Fruit fly (Drosophila melanogaster) whole organism, adult: ENCODE data around the gene Dbp73D.

Experiments
- CG11617 ChIP-seq: fragments of 200-800 bp; sonication (Bioruptor generic); optimal IDR thresholded peaks from 2 replicates; lab custom pipeline; 2017; ENCODE audit warnings: mild to moderate bottlenecking, missing biosample characterization, missing genetic modification reagents, missing genetic modification characterization
- CG12768 ChIP-seq: fragments of 200-800 bp; sonication (Bioruptor generic); optimal IDR thresholded peaks from 2 replicates; lab custom pipeline; 2017; ENCODE audit warnings: missing biosample characterization, missing genetic modification characterization, mild to moderate bottlenecking, moderate library complexity, missing genetic modification reagents
- CG7101 ChIP-seq: fragments of 200-800 bp; sonication (Bioruptor generic); optimal IDR thresholded peaks from 2 replicates; lab custom pipeline; 2018; ENCODE audit warnings: missing biosample characterization, mild to moderate bottlenecking, missing genetic modification characterization, moderate library complexity
- Crg-1 ChIP-seq: fragments of 200-800 bp; sonication (Bioruptor generic); optimal IDR thresholded peaks from 2 replicates; lab custom pipeline; 2016; ENCODE audit warnings: missing biosample characterization, missing genetic modification characterization
- bab1 ChIP-seq: fragments of 200-800 bp; sonication (Bioruptor generic); optimal IDR thresholded peaks from 3 replicates; lab custom pipeline; 2019; ENCODE audit warnings: missing biosample characterization, mild to moderate bottlenecking, missing genetic modification characterization, moderate library complexity
- cic ChIP-seq: fragments of 200-800 bp; sonication (Bioruptor generic); optimal IDR thresholded peaks from 2 replicates; lab custom pipeline; 2017; ENCODE audit warnings: missing biosample characterization, mild to moderate bottlenecking, missing genetic modification characterization, moderate library complexity
- cnc ChIP-seq, 2 experiments: fragments of >200 bp; optimal IDR thresholded peaks; 2 replicates each; lab custom pipeline; 2017
- kay ChIP-seq: fragments of 200-800 bp; sonication (Bioruptor generic); peaks from one replicate; lab custom pipeline; 2016; ENCODE audit warnings: missing biosample characterization, missing genetic modification characterization, borderline replicate concordance
- tj ChIP-seq: fragments of 200-800 bp; sonication (Bioruptor generic); optimal IDR thresholded peaks from 3 replicates; lab custom pipeline; 2017; ENCODE audit warnings: missing biosample characterization, mild to moderate bottlenecking, missing genetic modification characterization, moderate library complexity
- toe ChIP-seq: fragments of 200-800 bp; sonication (Bioruptor generic); optimal IDR thresholded peaks from 2 replicates; lab custom pipeline; 2016; ENCODE audit warnings: missing biosample characterization, missing genetic modification characterization

DNA sequence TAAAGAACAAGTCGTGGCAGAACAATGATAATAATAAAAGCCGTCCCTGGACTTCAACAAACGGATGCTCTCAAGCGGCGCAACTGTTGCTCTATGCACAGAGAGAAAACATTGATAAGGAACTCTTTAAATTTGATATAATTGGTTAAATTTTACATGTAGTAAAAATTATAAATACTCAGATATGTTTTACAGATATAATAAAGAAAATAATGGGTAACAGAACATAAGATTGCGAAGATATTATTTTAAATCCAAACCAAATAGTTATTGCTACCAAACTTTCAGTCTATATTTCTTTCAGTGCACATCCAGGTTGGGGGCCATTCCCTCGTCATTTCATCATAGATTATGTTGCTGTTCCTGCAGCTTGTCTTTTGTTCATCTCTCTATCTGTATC is 19.1 kb upstream of the Dbp73D start:
- TF ChIP-seq cnc (optimal IDR thresholded peaks at IDR 0.05; lab: Kevin White, UChicago) (no peak), CG12768 (GFP tag; lab: Kevin White, UChicago) (no peak), Crg-1 (GFP tag; lab: Kevin White, UChicago) (no peak), tj (no peak), toe (GFP tag; lab: Kevin White, UChicago) (no peak), kay (GFP tag; lab: Kevin White, UChicago) (no peak), bab1 (no peak), CG7101 (tag; lab: Kevin White, UChicago) (no peak), CG11617 (GFP tag; lab: Kevin White, UChicago) (no peak), cic (GFP tag; lab: Kevin White, UChicago) (no peak)
